Fruit fly (Drosophila melanogaster) whole organism, wandering third instar larva: ENCODE results near the gene CG45154.

Source experiments
- Abd-B ChIP-seq: fragments of >200 bp; optimal IDR thresholded peaks from 2 replicates; lab custom pipeline; 2017; ENCODE audit warnings: missing biosample characterization, missing genetic modification characterization
- CG32264 ChIP-seq: fragments of 200-800 bp; sonication (Bioruptor generic); optimal IDR thresholded peaks from 2 replicates; lab custom pipeline; 2016; ENCODE audit warnings: missing biosample characterization, missing genetic modification characterization
- CG9705 ChIP-seq: fragments of 200-800 bp; sonication (Bioruptor generic); optimal IDR thresholded peaks from 2 replicates; lab custom pipeline; 2018; ENCODE audit warnings: missing biosample characterization, mild to moderate bottlenecking, missing genetic modification characterization
- Dfd ChIP-seq: fragments of >200 bp; optimal IDR thresholded peaks from 2 replicates; lab custom pipeline; 2017; ENCODE audit warnings: missing biosample characterization, missing genetic modification characterization
- GATAd ChIP-seq: sonication (Bioruptor generic); optimal IDR thresholded peaks from 2 replicates; lab custom pipeline; 2016; ENCODE audit warnings: missing biosample characterization, missing genetic modification characterization
- HLH106 ChIP-seq: fragments of 200-800 bp; optimal IDR thresholded peaks from 3 replicates; lab custom pipeline; 2019; ENCODE audit warnings: missing biosample characterization, mild to moderate bottlenecking, missing genetic modification characterization, moderate library complexity
- Hnf4 ChIP-seq: fragments of 200-800 bp; sonication (Bioruptor generic); optimal IDR thresholded peaks from 2 replicates; lab custom pipeline; 2016; ENCODE audit warnings: missing biosample characterization, mild to moderate bottlenecking, missing genetic modification characterization
- Hr78 ChIP-seq: fragments of >200 bp; optimal IDR thresholded peaks from 2 replicates; lab custom pipeline; 2017; ENCODE audit warnings: missing biosample characterization, missing genetic modification characterization
- Mio ChIP-seq: sonication (Bioruptor generic); optimal IDR thresholded peaks from 2 replicates; lab custom pipeline; 2016; ENCODE audit warnings: missing biosample characterization, missing genetic modification characterization
- N ChIP-seq: fragments of >200 bp; optimal IDR thresholded peaks from 2 replicates; lab custom pipeline; 2018; ENCODE audit warnings: missing biosample characterization, missing external identifiers, missing genetic modification characterization
- OdsH ChIP-seq: fragments of 200-800 bp; sonication (Bioruptor generic); optimal IDR thresholded peaks from 2 replicates; lab custom pipeline; 2016; ENCODE audit warnings: missing biosample characterization, mild to moderate bottlenecking, missing genetic modification characterization
- Rel ChIP-seq, 2 experiments: fragments of 200-800 bp; sonication (Bioruptor generic) in 1 of 2; optimal IDR thresholded peaks; 2 replicates in 1 of 2; 3 replicates in 1 of 2; lab custom pipeline; 2016 to 2019; ENCODE audit warnings: mild to moderate bottlenecking in 2 of 2, missing biosample characterization in 2 of 2, missing genetic modification characterization in 2 of 2, moderate library complexity in 1 of 2
- Sp1 ChIP-seq: fragments of 200-800 bp; sonication (Bioruptor generic); optimal IDR thresholded peaks from 3 replicates; lab custom pipeline; 2019; ENCODE audit warnings: missing biosample characterization, mild to moderate bottlenecking, missing genetic modification characterization, moderate library complexity
- Vsx2 ChIP-seq: fragments of 200-300, 225-300 bp; sonication (Bioruptor generic); optimal IDR thresholded peaks from 2 replicates; lab custom pipeline; 2018; ENCODE audit warnings: missing biosample characterization, missing genetic modification characterization; ENCODE audit not compliant: partially characterized antibody
- br ChIP-seq: fragments of 200-800 bp; sonication (Bioruptor generic); optimal IDR thresholded peaks from 2 replicates; lab custom pipeline; 2016; ENCODE audit warnings: missing biosample characterization, missing genetic modification characterization
- brk ChIP-seq: fragments of 200-800 bp; sonication (Bioruptor generic); optimal IDR thresholded peaks from 2 replicates; lab custom pipeline; 2016; ENCODE audit warnings: missing biosample characterization, mild to moderate bottlenecking, missing genetic modification characterization
- dl ChIP-seq, 2 experiments: fragments of 175-275, 200-275 bp in 1 of 2; fragments of 200-275 bp in 1 of 2; sonication (Bioruptor generic); optimal IDR thresholded peaks; lab custom pipeline; 2018; ENCODE audit warnings: mild to moderate bottlenecking in 2 of 2, missing biosample characterization in 2 of 2, missing genetic modification characterization in 2 of 2, moderate library complexity in 2 of 2; ENCODE audit not compliant: partially characterized antibody in 2 of 2, insufficient read depth in 1 of 2
- dmrt93B ChIP-seq: fragments of 200-800 bp; sonication (Bioruptor generic); optimal IDR thresholded peaks from 2 replicates; lab custom pipeline; 2018; ENCODE audit warnings: missing biosample characterization, mild to moderate bottlenecking, missing genetic modification characterization
- dsf ChIP-seq: sonication (Bioruptor generic); optimal IDR thresholded peaks from 2 replicates; lab custom pipeline; 2016; ENCODE audit warnings: missing biosample characterization, missing genetic modification characterization, borderline replicate concordance
- foxo ChIP-seq, 2 experiments: fragments of 200-800 bp; sonication (Bioruptor generic); optimal IDR thresholded peaks; 2 replicates in 1 of 2; 3 replicates in 1 of 2; lab custom pipeline; 2016 to 2017; ENCODE audit warnings: missing biosample characterization in 2 of 2, missing genetic modification characterization in 2 of 2
- fru ChIP-seq: fragments of 200-800 bp; sonication (Bioruptor generic); optimal IDR thresholded peaks from 3 replicates; lab custom pipeline; 2016; ENCODE audit warnings: missing biosample characterization, mild to moderate bottlenecking, missing genetic modification characterization
- h ChIP-seq: fragments of 200-800 bp; sonication (Bioruptor generic); optimal IDR thresholded peaks from 3 replicates; lab custom pipeline; 2016; ENCODE audit warnings: missing biosample characterization, mild to moderate bottlenecking, missing genetic modification characterization
- jim ChIP-seq: fragments of 175-275, 200-325 bp; sonication (Bioruptor generic); optimal IDR thresholded peaks from 2 replicates; lab custom pipeline; 2016; ENCODE audit warnings: missing biosample characterization, mild to moderate bottlenecking, missing genetic modification characterization
- pan ChIP-seq: fragments of >200 bp; optimal IDR thresholded peaks from 2 replicates; lab custom pipeline; 2017
- psq ChIP-seq: fragments of 200-800 bp; sonication (Bioruptor generic); optimal IDR thresholded peaks from 3 replicates; lab custom pipeline; 2017; ENCODE audit warnings: missing biosample characterization, mild to moderate bottlenecking, missing genetic modification characterization, moderate library complexity
- rgr ChIP-seq: fragments of 200-800 bp; sonication (Bioruptor generic); optimal IDR thresholded peaks from 3 replicates; lab custom pipeline; 2016; ENCODE audit warnings: missing biosample characterization, mild to moderate bottlenecking, missing genetic modification characterization
- sage ChIP-seq: fragments of 200-800 bp; sonication (Bioruptor generic); optimal IDR thresholded peaks from 2 replicates; lab custom pipeline; 2016; ENCODE audit warnings: missing biosample characterization, mild to moderate bottlenecking, missing genetic modification characterization
- sv ChIP-seq: fragments of 200-800 bp; sonication (Bioruptor generic); optimal IDR thresholded peaks from 3 replicates; lab custom pipeline; 2016; ENCODE audit warnings: missing biosample characterization, missing genetic modification characterization
- tai ChIP-seq: sonication (Bioruptor generic); optimal IDR thresholded peaks from 2 replicates; lab custom pipeline; 2016; ENCODE audit warnings: missing biosample characterization, missing genetic modification characterization
- usp ChIP-seq: fragments of >200 bp; optimal IDR thresholded peaks from 2 replicates; lab custom pipeline; 2017; ENCODE audit warnings: missing biosample characterization, missing genetic modification characterization
- woc ChIP-seq: sonication (Bioruptor generic); optimal IDR thresholded peaks from 2 replicates; lab custom pipeline; 2016; ENCODE audit warnings: missing biosample characterization, mild to moderate bottlenecking, missing genetic modification characterization

CG45154 gene

dm6 chrX:21146941-21147340 lies at the start of gene CG45154:
Gene CG45154, minus strand, starts transcription at chrX:21147041.
- TF ChIP-seq Dfd (GFP tag; lab: Kevin White, UChicago), result no peak
- TF ChIP-seq dl (GFP tag; optimal IDR thresholded peaks at IDR 0.05; lab: Kevin White, UChicago; ENCODE audit: insufficient read depth in 1 of 2, partially characterized antibody in 2 of 2), result no peak
- TF ChIP-seq jim (GFP tag; lab: Kevin White, UChicago), result no peak
- TF ChIP-seq CG32264 (GFP tag; lab: Kevin White, UChicago), result no peak
- no peak for TF ChIP-seq CG9705
- TF ChIP-seq N, result no peak
- no peak for TF ChIP-seq br
- no peak for TF ChIP-seq Sp1 (GFP tag; lab: Kevin White, UChicago)
- TF ChIP-seq tai (GFP tag; lab: Kevin White, UChicago), result no peak
- TF ChIP-seq h (GFP tag; lab: Kevin White, UChicago), result no peak
- TF ChIP-seq brk (GFP tag; lab: Kevin White, UChicago), result no peak
- no peak for TF ChIP-seq GATAd
- no peak for TF ChIP-seq woc (GFP tag; lab: Kevin White, UChicago)
- TF ChIP-seq rgr, result no peak
- no peak for TF ChIP-seq Hr78

- no peak for TF ChIP-seq sage (GFP tag; lab: Kevin White, UChicago)
- no peak for TF ChIP-seq usp (GFP tag; lab: Kevin White, UChicago)
- TF ChIP-seq dmrt93B (GFP tag; lab: Kevin White, UChicago), result no peak
- TF ChIP-seq psq (GFP tag; lab: Kevin White, UChicago), result no peak
- TF ChIP-seq Rel (GFP tag; optimal IDR thresholded peaks at IDR 0.05; lab: Kevin White, UChicago), result no peak
- TF ChIP-seq Rel (tag; optimal IDR thresholded peaks at IDR 0.05; lab: Kevin White, UChicago), result no peak
- TF ChIP-seq rgr, result no peak
- TF ChIP-seq jim (GFP tag; lab: Kevin White, UChicago), result no peak
- TF ChIP-seq OdsH (GFP tag; lab: Kevin White, UChicago), result no peak
- no peak for TF ChIP-seq br
- no peak for TF ChIP-seq Sp1 (GFP tag; lab: Kevin White, UChicago)
- TF ChIP-seq woc (GFP tag; lab: Kevin White, UChicago), result no peak
Measured at dm6 chrX:21192953-21193352, 46.1 kb upstream of the CG45154 start, which contains the start of gene ccb. Gene ccb, plus strand, starts transcription at chrX:21193253.

DNA sequence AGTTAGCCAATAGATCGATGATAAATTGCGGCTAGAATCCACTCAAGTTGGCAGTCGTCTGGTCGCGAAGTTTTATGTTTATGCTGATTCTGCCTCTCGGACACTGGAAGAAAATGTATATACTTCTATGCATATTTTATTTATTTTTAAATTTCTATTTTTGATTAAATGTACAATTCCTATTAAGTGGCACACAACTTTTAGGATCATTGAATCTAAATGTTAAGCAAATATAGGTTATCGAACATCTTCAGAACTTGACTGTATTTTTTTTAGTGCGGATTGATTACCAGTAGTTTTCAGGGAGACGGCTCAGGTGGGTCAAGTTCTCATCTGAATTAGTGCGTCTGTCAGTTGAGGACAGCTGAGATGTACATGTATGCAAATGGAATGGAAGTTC lies 19.6 kb downstream of the CG45154 start:
- TF ChIP-seq dsf (GFP tag; lab: Kevin White, UChicago), result no peak
- TF ChIP-seq fru (GFP tag; lab: Kevin White, UChicago), result peak; percentile 26
- TF ChIP-seq Sp1 (GFP tag; lab: Kevin White, UChicago), result no peak
- TF ChIP-seq pan (lab: Kevin White, UChicago), result no peak
- peak; percentile 10 for TF ChIP-seq h (GFP tag; lab: Kevin White, UChicago)
- peak; percentile 9 for TF ChIP-seq rgr
- TF ChIP-seq Abd-B (GFP tag; lab: Kevin White, UChicago), result no peak
- TF ChIP-seq psq (GFP tag; lab: Kevin White, UChicago), result peak; percentile 9
- TF ChIP-seq brk (GFP tag; lab: Kevin White, UChicago), result no peak
- no peak for TF ChIP-seq sage (GFP tag; lab: Kevin White, UChicago)
- no peak for TF ChIP-seq Vsx2 (GFP tag; lab: Kevin White, UChicago)
- TF ChIP-seq Hr78, result no peak
- TF ChIP-seq woc (GFP tag; lab: Kevin White, UChicago), result no peak
- TF ChIP-seq HLH106 (tag; lab: Kevin White, UChicago), result peak; percentile 12
- peak in 1 of 2 experiments; percentile 25 for TF ChIP-seq foxo (GFP tag; optimal IDR thresholded peaks at IDR 0.05; lab: Kevin White, UChicago)
- no peak for TF ChIP-seq br
- no peak for TF ChIP-seq Mio (GFP tag; lab: Kevin White, UChicago)
- TF ChIP-seq dmrt93B (GFP tag; lab: Kevin White, UChicago), result no peak
- no peak for TF ChIP-seq tai (GFP tag; lab: Kevin White, UChicago)
- no peak for TF ChIP-seq CG32264 (GFP tag; lab: Kevin White, UChicago)
- no peak for TF ChIP-seq CG9705
- TF ChIP-seq, all 38 proteins: peak for 6

DNA sequence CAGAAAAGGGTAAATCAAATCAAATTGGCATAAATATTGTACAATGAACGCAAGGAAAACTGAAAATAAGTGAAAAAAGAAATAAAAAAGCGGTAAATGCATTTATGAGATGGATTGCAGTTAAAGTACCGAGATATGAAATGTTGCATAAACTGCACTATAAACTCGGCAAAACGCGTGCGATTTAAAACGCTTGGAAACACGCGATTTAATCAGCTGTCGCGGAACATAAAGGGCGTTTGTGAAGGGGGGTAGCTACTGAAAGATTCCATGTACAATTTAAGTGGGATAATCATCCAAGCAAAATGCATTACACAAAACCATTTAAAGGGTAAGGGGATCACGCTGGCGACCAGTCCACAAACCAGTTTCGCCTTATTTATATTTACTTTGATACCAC lies 20.1 kb downstream of the CG45154 start:
- TF ChIP-seq sv (no peak), Hnf4 (no peak)
